Worm (Caenorhabditis elegans): ENCODE data around the gene R07A4.3.

Gene R07A4.3

DNA sequence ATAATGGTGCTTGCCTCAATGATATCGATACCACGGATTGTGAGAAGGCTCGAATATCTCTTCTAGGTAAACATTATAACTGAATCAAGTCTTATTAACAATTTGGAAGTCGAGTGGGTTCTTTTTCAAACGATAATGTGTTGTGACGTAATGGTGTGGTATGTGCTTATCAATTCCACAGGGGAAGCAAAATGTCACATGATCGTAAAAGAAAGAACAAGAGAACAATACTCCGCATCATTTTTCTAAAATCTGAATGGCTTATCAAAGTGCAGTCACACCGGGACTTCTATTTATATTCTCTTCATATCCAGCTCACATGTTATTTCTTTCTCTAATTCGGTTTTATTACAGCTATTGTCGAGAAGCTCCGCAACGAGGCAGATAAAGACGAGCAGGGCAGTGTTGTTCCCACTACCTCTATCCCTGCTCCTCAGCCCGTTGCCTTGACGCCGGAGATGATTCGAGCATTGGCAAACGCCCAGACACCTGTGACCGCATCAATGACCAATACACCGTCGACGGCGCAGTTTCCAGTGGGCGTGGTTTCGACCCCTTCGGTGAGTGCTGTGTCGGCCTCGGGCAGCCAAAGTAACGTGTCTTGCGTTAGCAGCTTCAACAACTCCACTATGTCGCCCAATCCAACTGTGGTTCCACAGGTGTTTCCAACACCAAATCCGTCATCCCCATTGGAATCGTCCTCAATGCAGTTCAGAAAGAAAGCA, 27.2 kb downstream of the R07A4.3 start:
- no peak for TF ChIP-seq ets-5 (GFP tag; IDR thresholded peaks at IDR 0.05)
- TF ChIP-seq nhr-85 (tag), result peak; percentile 76
- TF ChIP-seq blmp-1 (tag; optimal IDR thresholded peaks at IDR 0.05), result no peak
- no peak for TF ChIP-seq xbp-1 (tag; optimal IDR thresholded peaks at IDR 0.05)
- no peak for TF ChIP-seq unc-62 (GFP tag; optimal IDR thresholded peaks at IDR 0.05)
- TF ChIP-seq fkh-4 (tag; optimal IDR thresholded peaks at IDR 0.05; ENCODE audit: borderline replicate concordance), result no peak
- peak in 1 of 2 experiments; percentile 28 for TF ChIP-seq lin-35 (GFP tag; optimal IDR thresholded peaks at IDR 0.05)
- no peak for TF ChIP-seq unc-130 (tag; optimal IDR thresholded peaks at IDR 0.05)
- TF ChIP-seq ztf-4 (tag; optimal IDR thresholded peaks at IDR 0.05), result no peak
- no peak for TF ChIP-seq fkh-8 (tag; optimal IDR thresholded peaks at IDR 0.05)
- no peak for TF ChIP-seq fos-1 (tag; optimal IDR thresholded peaks at IDR 0.05)
- TF ChIP-seq ces-1 (GFP tag; optimal IDR thresholded peaks at IDR 0.05), result no peak
- TF ChIP-seq hpl-2 (GFP tag; optimal IDR thresholded peaks at IDR 0.05), result no peak
- TF ChIP-seq C04F5.9 (tag; optimal IDR thresholded peaks at IDR 0.05), result no peak
- TF ChIP-seq ama-1 (optimal IDR thresholded peaks at IDR 0.05), result no peak
- no peak for TF ChIP-seq aly-2 (tag; optimal IDR thresholded peaks at IDR 0.05)
- TF ChIP-seq nhr-12 (tag; optimal IDR thresholded peaks at IDR 0.05), result no peak
- TF ChIP-seq lin-14 (GFP tag; optimal IDR thresholded peaks at IDR 0.05), result no peak
- TF ChIP-seq nhr-20 (tag; optimal IDR thresholded peaks at IDR 0.05), result peak; percentile 46
- TF ChIP-seq mab-9 (GFP tag; IDR thresholded peaks at IDR 0.05), result no peak
- TF ChIP-seq nhr-71 (tag; optimal IDR thresholded peaks at IDR 0.05), result peak; percentile 48
- no peak for TF ChIP-seq ceh-82 (tag; optimal IDR thresholded peaks at IDR 0.05)
- no peak for TF ChIP-seq ceh-8 (GFP tag; optimal IDR thresholded peaks at IDR 0.05)
- peak; percentile 1 for TF ChIP-seq snu-23 (GFP tag; optimal IDR thresholded peaks at IDR 0.05)
- no peak for TF ChIP-seq unc-98 (GFP tag; IDR thresholded peaks at IDR 0.05)
- TF ChIP-seq nhr-11 (tag; optimal IDR thresholded peaks at IDR 0.05), result no peak
- no peak for TF ChIP-seq lin-39 (tag; optimal IDR thresholded peaks at IDR 0.05)
- no peak for TF ChIP-seq efl-1 (optimal IDR thresholded peaks at IDR 0.05)
- peak in 1 of 2 experiments; percentile 16 for TF ChIP-seq efl-1 (GFP tag; optimal IDR thresholded peaks at IDR 0.05 in 1 of 2)
- TF ChIP-seq snpc-4 (tag; optimal IDR thresholded peaks at IDR 0.05), result no peak
- TF ChIP-seq jun-1 (tag; optimal IDR thresholded peaks at IDR 0.05), result no peak
- TF ChIP-seq lin-15B (tag; optimal IDR thresholded peaks at IDR 0.05), result no peak
- peak in 1 of 6 experiments; percentile 52 for TF ChIP-seq elt-3 (tag; optimal IDR thresholded peaks at IDR 0.05)
- no peak for TF ChIP-seq unc-86 (tag; optimal IDR thresholded peaks at IDR 0.05)
- no peak for TF ChIP-seq fkh-10 (GFP tag; optimal IDR thresholded peaks at IDR 0.05)
- no peak for TF ChIP-seq ceh-63 (GFP tag; optimal IDR thresholded peaks at IDR 0.05)
- TF ChIP-seq elt-2 (tag; optimal IDR thresholded peaks at IDR 0.05), result peak; percentile 62
- TF ChIP-seq lir-3 (tag; optimal IDR thresholded peaks at IDR 0.05; ENCODE audit: poor library complexity), result no peak
- no peak for TF ChIP-seq nhr-76 (tag; optimal IDR thresholded peaks at IDR 0.05)

ce11 chrX:10783822-10784221, 30.3 kb downstream of the R07A4.3 start, which contains the start of gene clc-4:
clc-4 (minus strand) TSS chrX:10783922.
- no peak for TF ChIP-seq ets-5 (GFP tag; IDR thresholded peaks at IDR 0.05)
- no peak for TF ChIP-seq nhr-90 (tag; optimal IDR thresholded peaks at IDR 0.05; ENCODE audit: poor library complexity)
- TF ChIP-seq ama-1 (optimal IDR thresholded peaks at IDR 0.05), result no peak
- no peak for TF ChIP-seq lin-13 (GFP tag; optimal IDR thresholded peaks at IDR 0.05)
- TF ChIP-seq elt-3 (tag; optimal IDR thresholded peaks at IDR 0.05), result no peak
- TF ChIP-seq sptf-1 (tag; optimal IDR thresholded peaks at IDR 0.05), result no peak
- TF ChIP-seq xbp-1 (tag; optimal IDR thresholded peaks at IDR 0.05), result no peak
- TF ChIP-seq pag-3 (tag; optimal IDR thresholded peaks at IDR 0.05; ENCODE audit: borderline replicate concordance, insufficient read depth), result no peak
- TF ChIP-seq hlh-4 (tag; optimal IDR thresholded peaks at IDR 0.05), result no peak
- no peak for TF ChIP-seq ceh-88 (GFP tag; IDR thresholded peaks at IDR 0.05)
- no peak for TF ChIP-seq unc-98 (GFP tag; IDR thresholded peaks at IDR 0.05)
- TF ChIP-seq nhr-237 (tag; optimal IDR thresholded peaks at IDR 0.05), result no peak
